3 fruit fly cellular contexts compared by ENCODE assay signal in the genomic region with DNA sequence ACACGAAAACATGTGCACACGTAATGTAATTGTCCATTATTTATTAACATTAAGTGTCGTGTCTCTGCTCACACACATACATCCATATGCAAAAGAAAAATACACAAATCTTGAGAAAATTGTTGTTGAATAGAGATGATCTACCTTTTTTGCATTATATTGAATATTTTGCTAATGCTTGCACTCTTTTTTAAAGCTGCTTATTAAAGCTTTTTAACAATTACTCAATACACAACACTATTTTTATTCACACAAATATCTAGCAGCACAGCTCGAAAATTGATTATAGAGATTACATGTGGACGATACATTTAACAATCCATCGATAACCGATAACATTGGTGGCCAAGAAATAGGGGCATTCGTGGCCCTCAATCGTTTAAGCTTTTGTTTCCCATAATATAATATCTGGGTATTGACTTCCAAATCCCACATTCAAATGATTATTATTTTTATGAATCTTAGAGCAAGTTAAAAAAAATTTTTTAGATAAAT.
TF ChIP-seq lines count a peak whose summit lies in the region.

TSS of gene Ufd4 (minus strand) at position 300 of the 495 bp plus-strand sequence.

TF ChIP-seq in whole organism, adult, 20 proteins besides CTCF, POLR2A, EP300 and RAD21 (continued from another document):
- TF ChIP-seq CG7101 (tag; optimal IDR thresholded peaks at IDR 0.05; lab: Kevin White, UChicago) = peak; percentile 55
TF ChIP-seq in whole organism, adult: peak in this region for 11.

TF ChIP-seq in whole organism, embryonic, 481 proteins besides CTCF, POLR2A, EP300 and RAD21 (continued from another document and continues in another):
- TF ChIP-seq CG10654 (GFP tag; optimal IDR thresholded peaks at IDR 0.05; lab: Kevin White, UChicago) (peak; percentile 27), fd102C (GFP tag; optimal IDR thresholded peaks at IDR 0.05; lab: Kevin White, UChicago) (no peak), Nf-YA (GFP tag; IDR thresholded peaks at IDR 0.05; lab: Robert Waterston, UW) (peak; percentile 44; the same call in 1 of the 2 replicates), aop (GFP tag; IDR thresholded peaks at IDR 0.05; lab: Robert Waterston, UW) (no peak), CG9727 (GFP tag; optimal IDR thresholded peaks at IDR 0.05; lab: Kevin White, UChicago) (no peak), NFAT (GFP tag; IDR thresholded peaks at IDR 0.05; lab: Robert Waterston, UW) (no peak), cg (GFP tag; optimal IDR thresholded peaks at IDR 0.05; lab: Kevin White, UChicago) (peak; percentile 84), phol (tag; optimal IDR thresholded peaks at IDR 0.05; lab: Kevin White, UChicago) (peak; percentile 73), al (GFP tag; IDR thresholded peaks at IDR 0.05; lab: Robert Waterston, UW) (no peak), Med (GFP tag; lab: Kevin White, UChicago) (peak; percentile 95), CG13775 (GFP tag; optimal IDR thresholded peaks at IDR 0.05; lab: Kevin White, UChicago) (peak; percentile 34), CG2678 (tag; optimal IDR thresholded peaks at IDR 0.05; lab: Kevin White, UChicago) (no peak), CG17328 (GFP tag; IDR thresholded peaks at IDR 0.05; lab: Robert Waterston, UW) (peak; percentile 58), Hr51 (GFP tag; optimal IDR thresholded peaks at IDR 0.05; lab: Kevin White, UChicago) (peak in 1 of 2 experiments; percentile 56), Fer2 (tag; optimal IDR thresholded peaks at IDR 0.05; lab: Kevin White, UChicago) (no peak), CG18011 (GFP tag; optimal IDR thresholded peaks at IDR 0.05; lab: Kevin White, UChicago) (peak; percentile 19), Mes4 (GFP tag; optimal IDR thresholded peaks at IDR 0.05; lab: Kevin White, UChicago) (peak; percentile 11), hkb (optimal IDR thresholded peaks at IDR 0.05; lab: Kevin White, UChicago) (no peak), hkb (GFP tag; IDR thresholded peaks at IDR 0.05; lab: Robert Waterston, UW) (peak; percentile 84), sob (GFP tag; IDR thresholded peaks at IDR 0.05; lab: Robert Waterston, UW) (peak; percentile 36; the same call in 1 of the 2 replicates), CG34376 (GFP tag; optimal IDR thresholded peaks at IDR 0.05; lab: Kevin White, UChicago) (peak; percentile 38), otp (GFP tag; IDR thresholded peaks at IDR 0.05; lab: Robert Waterston, UW) (no peak), bigmax (GFP tag; optimal IDR thresholded peaks at IDR 0.05; lab: Kevin White, UChicago) (no peak), CG17829 (tag; optimal IDR thresholded peaks at IDR 0.05; lab: Kevin White, UChicago) (peak; percentile 83), run (tag; optimal IDR thresholded peaks at IDR 0.05; lab: Kevin White, UChicago) (peak; percentile 1), CG34224 (GFP tag; IDR thresholded peaks at IDR 0.05; lab: Robert Waterston, UW; ENCODE audit: partially characterized antibody) (peak; percentile 17; the same call in 1 of the 3 replicates), Six4 (GFP tag; optimal IDR thresholded peaks at IDR 0.05; lab: Kevin White, UChicago) (peak; percentile 29), Hey (tag; optimal IDR thresholded peaks at IDR 0.05; lab: Kevin White, UChicago) (no peak), HLH54F (GFP tag; optimal IDR thresholded peaks at IDR 0.05; lab: Kevin White, UChicago) (peak; percentile 63), CG14014 (GFP tag; IDR thresholded peaks at IDR 0.05; lab: Robert Waterston, UW) (peak; percentile 75; the same call in 1 of the 2 replicates), tin (GFP tag; optimal IDR thresholded peaks at IDR 0.05; lab: Kevin White, UChicago) (peak; percentile 68), CG4404 (GFP tag; IDR thresholded peaks at IDR 0.05; lab: Robert Waterston, UW) (no peak), Atf6 (GFP tag; IDR thresholded peaks at IDR 0.05; lab: Robert Waterston, UW) (peak; percentile 78), CG10267 (tag; optimal IDR thresholded peaks at IDR 0.05; lab: Kevin White, UChicago) (peak; percentile 74), CG6683 (GFP tag; optimal IDR thresholded peaks at IDR 0.05; lab: Kevin White, UChicago) (peak; percentile 24), CG7963 (GFP tag; IDR thresholded peaks at IDR 0.05; lab: Robert Waterston, UW; ENCODE audit: partially characterized antibody) (no peak), CG5180 (GFP tag; optimal IDR thresholded peaks at IDR 0.05; lab: Kevin White, UChicago) (no peak), jumu (GFP tag; optimal IDR thresholded peaks at IDR 0.05; lab: Kevin White, UChicago) (peak; percentile 36), Ets65A (GFP tag; lab: Kevin White, UChicago) (no peak), seq (GFP tag; IDR thresholded peaks at IDR 0.05; lab: Robert Waterston, UW) (no peak), gro (GFP tag; optimal IDR thresholded peaks at IDR 0.05; lab: Kevin White, UChicago) (peak; percentile 75), bowl (GFP tag; IDR thresholded peaks at IDR 0.05; lab: Robert Waterston, UW) (no peak), CG2889 (GFP tag; IDR thresholded peaks at IDR 0.05; lab: Robert Waterston, UW) (no peak), tgo (GFP tag; IDR thresholded peaks at IDR 0.05; lab: Robert Waterston, UW) (no peak), stc (GFP tag; IDR thresholded peaks at IDR 0.05; lab: Robert Waterston, UW) (peak; percentile 80), CG10979 (tag; optimal IDR thresholded peaks at IDR 0.05; lab: Kevin White, UChicago) (peak; percentile 64), Stat92E (GFP tag; optimal IDR thresholded peaks at IDR 0.05; lab: Kevin White, UChicago) (peak in 1 of 3 experiments; percentile 69), Antp (GFP tag; optimal IDR thresholded peaks at IDR 0.05; lab: Kevin White, UChicago) (no peak), CG30020 (tag; optimal IDR thresholded peaks at IDR 0.05; lab: Kevin White, UChicago) (peak; percentile 95), bsh (GFP tag; optimal IDR thresholded peaks at IDR 0.05; lab: Kevin White, UChicago) (no peak), CG17802 (tag; optimal IDR thresholded peaks at IDR 0.05; lab: Kevin White, UChicago) (no peak), CG11398 (GFP tag; optimal IDR thresholded peaks at IDR 0.05; lab: Kevin White, UChicago) (peak; percentile 57), CG18764 (GFP tag; optimal IDR thresholded peaks at IDR 0.05; lab: Kevin White, UChicago) (peak; percentile 50), MBD-R2 (GFP tag; IDR thresholded peaks at IDR 0.05; lab: Robert Waterston, UW) (peak; percentile 45; the same call in 1 of the 2 replicates), CG2120 (GFP tag; optimal IDR thresholded peaks at IDR 0.05; lab: Kevin White, UChicago) (peak; percentile 79), CG15011 (GFP tag; optimal IDR thresholded peaks at IDR 0.05; lab: Kevin White, UChicago) (no peak), CG8388 (GFP tag; optimal IDR thresholded peaks at IDR 0.05; lab: Kevin White, UChicago) (peak; percentile 49), lab (GFP tag; optimal IDR thresholded peaks at IDR 0.05; lab: Kevin White, UChicago) (no peak), D19A (tag; optimal IDR thresholded peaks at IDR 0.05; lab: Kevin White, UChicago) (no peak), CoRest (tag; optimal IDR thresholded peaks at IDR 0.05; lab: Kevin White, UChicago) (no peak), Optix (GFP tag; IDR thresholded peaks at IDR 0.05; lab: Robert Waterston, UW) (no peak), lola (GFP tag; optimal IDR thresholded peaks at IDR 0.05; lab: Kevin White, UChicago) (peak in 1 of 3 experiments; percentile 66), CG17359 (tag; optimal IDR thresholded peaks at IDR 0.05; lab: Kevin White, UChicago) (peak; percentile 73)

TF ChIP-seq in whole organism, prepupa, 60 proteins besides CTCF, POLR2A, EP300 and RAD21 (continued from another document):
- no peak for TF ChIP-seq eg (GFP tag; IDR thresholded peaks at IDR 0.05; lab: Robert Waterston, UW)
